Worm (Caenorhabditis elegans) whole organism, L4 larva: ENCODE measurements around the gene C07A9.9.

Experiments
- ceh-28 ChIP-seq: fragments of 150-350 bp; optimal IDR thresholded peaks from 2 replicates; lab custom pipeline; 2014; ENCODE audit warnings: missing biosample characterization, missing genetic modification reagents, missing genetic modification characterization
- pha-4 ChIP-seq, 2 experiments: fragments of 150-350 bp in 1 of 2; fragments of 200-800 bp in 1 of 2; sonication (Bioruptor generic) in 1 of 2; IDR thresholded peaks in 1 of 2; optimal IDR thresholded peaks in 1 of 2; 2 replicates each; pipeline versions ENCODE4 v1.3.6 to Lab custom; 2014 to 2022; ENCODE audit warnings: missing genetic modification characterization in 2 of 2, missing genetic modification reagents in 2 of 2, missing biosample characterization in 1 of 2, missing compliant biosample characterization in 1 of 2

ce11 chrIII:9669546-9669945 lies 2.1 kb upstream of the C07A9.9 start:
- TF ChIP-seq pha-4 (GFP tag; IDR thresholded peaks at IDR 0.05; lab: Robert Waterston, UW) (no peak), pha-4 (tag; optimal IDR thresholded peaks at IDR 0.05; lab: Kevin White, UChicago) (no peak), ceh-28 (no peak)
